1 fruit fly cellular context compared by ENCODE assay signal in genomic region chrX:13208075-13208474, dm6.
TF ChIP-seq lines count a peak whose summit lies in the region.

No protein-coding gene starts in this region.

TF ChIP-seq in whole organism, embryonic, 481 proteins besides CTCF, POLR2A, EP300 and RAD21 (continued from another document and continues in another):
- TF ChIP-seq vfl (GFP tag; optimal IDR thresholded peaks at IDR 0.05; lab: Kevin White, UChicago) (no peak), CG10366 (GFP tag; IDR thresholded peaks at IDR 0.05; lab: Robert Waterston, UW) (no peak), CG9727 (GFP tag; optimal IDR thresholded peaks at IDR 0.05; lab: Kevin White, UChicago) (peak; percentile 46), Meics (GFP tag; optimal IDR thresholded peaks at IDR 0.05; lab: Kevin White, UChicago) (peak; percentile 63), CG14965 (GFP tag; optimal IDR thresholded peaks at IDR 0.05; lab: Kevin White, UChicago; ENCODE audit: borderline replicate concordance) (no peak), CG32767 (GFP tag; IDR thresholded peaks at IDR 0.05; lab: Robert Waterston, UW) (no peak), CG31224 (GFP tag; IDR thresholded peaks at IDR 0.05; lab: Robert Waterston, UW) (no peak), CG33213 (GFP tag; optimal IDR thresholded peaks at IDR 0.05; lab: Kevin White, UChicago) (no peak), Hey (tag; optimal IDR thresholded peaks at IDR 0.05; lab: Kevin White, UChicago) (no peak), Dfd (GFP tag; optimal IDR thresholded peaks at IDR 0.05; lab: Kevin White, UChicago) (no peak), danr (GFP tag; IDR thresholded peaks at IDR 0.05; lab: Robert Waterston, UW) (no peak), BtbVII (GFP tag; optimal IDR thresholded peaks at IDR 0.05; lab: Kevin White, UChicago) (peak; percentile 36), vvl (GFP tag; IDR thresholded peaks at IDR 0.05; lab: Robert Waterston, UW) (0 out of 2 replicates have a peak, but pooled peaks have one; percentile 21), hbn (GFP tag; IDR thresholded peaks at IDR 0.05; lab: Robert Waterston, UW; ENCODE audit: partially characterized antibody) (no peak), Dref (GFP tag; IDR thresholded peaks at IDR 0.05; lab: Robert Waterston, UW) (no peak), CG12769 (tag; optimal IDR thresholded peaks at IDR 0.05; lab: Kevin White, UChicago) (no peak), Usf (GFP tag; optimal IDR thresholded peaks at IDR 0.05; lab: Kevin White, UChicago) (no peak), Gsc (GFP tag; IDR thresholded peaks at IDR 0.05; lab: Robert Waterston, UW) (no peak), Sox102F (GFP tag; optimal IDR thresholded peaks at IDR 0.05; lab: Kevin White, UChicago) (peak; percentile 28), Sox100B (GFP tag; optimal IDR thresholded peaks at IDR 0.05; lab: Kevin White, UChicago) (peak; percentile 60), CG34224 (GFP tag; IDR thresholded peaks at IDR 0.05; lab: Robert Waterston, UW; ENCODE audit: partially characterized antibody) (no peak), CG9932 (GFP tag; IDR thresholded peaks at IDR 0.05; lab: Robert Waterston, UW) (no peak), Hmr (GFP tag; optimal IDR thresholded peaks at IDR 0.05; lab: Kevin White, UChicago) (peak; percentile 59), Hand (GFP tag; optimal IDR thresholded peaks at IDR 0.05; lab: Kevin White, UChicago) (peak; percentile 39), nom (GFP tag; optimal IDR thresholded peaks at IDR 0.05; lab: Kevin White, UChicago) (no peak), sima (GFP tag; optimal IDR thresholded peaks at IDR 0.05; lab: Kevin White, UChicago) (no peak), zen (tag; optimal IDR thresholded peaks at IDR 0.05; lab: Kevin White, UChicago) (no peak), CG11093 (GFP tag; IDR thresholded peaks at IDR 0.05; lab: Robert Waterston, UW) (no peak), knrl (GFP tag; IDR thresholded peaks at IDR 0.05; lab: Robert Waterston, UW; ENCODE audit: partially characterized antibody) (no peak), CG6175 (GFP tag; IDR thresholded peaks at IDR 0.05; lab: Robert Waterston, UW) (no peak), psq (GFP tag; optimal IDR thresholded peaks at IDR 0.05; lab: Kevin White, UChicago) (no peak), schlank (tag; optimal IDR thresholded peaks at IDR 0.05; lab: Kevin White, UChicago) (no peak), nerfin-1 (tag; optimal IDR thresholded peaks at IDR 0.05; lab: Kevin White, UChicago) (no peak), CG9437 (GFP tag; optimal IDR thresholded peaks at IDR 0.05; lab: Kevin White, UChicago) (peak; percentile 23), Fer1 (GFP tag; optimal IDR thresholded peaks at IDR 0.05; lab: Kevin White, UChicago) (peak; percentile 58), cad (GFP tag; optimal IDR thresholded peaks at IDR 0.05; lab: Kevin White, UChicago) (no peak), CG17359 (tag; optimal IDR thresholded peaks at IDR 0.05; lab: Kevin White, UChicago) (peak; percentile 33), ci (GFP tag; IDR thresholded peaks at IDR 0.05; lab: Robert Waterston, UW) (no peak), CG43689 (GFP tag; IDR thresholded peaks at IDR 0.05; lab: Robert Waterston, UW) (no peak), D19A (tag; optimal IDR thresholded peaks at IDR 0.05; lab: Kevin White, UChicago) (peak; percentile 52), CG8944 (GFP tag; optimal IDR thresholded peaks at IDR 0.05; lab: Kevin White, UChicago) (no peak), CG15601 (tag; optimal IDR thresholded peaks at IDR 0.05; lab: Kevin White, UChicago) (peak; percentile 12), chif (GFP tag; optimal IDR thresholded peaks at IDR 0.05; lab: Kevin White, UChicago) (no peak), Rx (GFP tag; IDR thresholded peaks at IDR 0.05; lab: Robert Waterston, UW) (no peak), CG11723 (GFP tag; optimal IDR thresholded peaks at IDR 0.05; lab: Kevin White, UChicago) (no peak), CG8388 (GFP tag; optimal IDR thresholded peaks at IDR 0.05; lab: Kevin White, UChicago) (no peak), Doc2 (GFP tag; IDR thresholded peaks at IDR 0.05; lab: Robert Waterston, UW) (no peak), pan (optimal IDR thresholded peaks at IDR 0.05; lab: Kevin White, UChicago) (no peak), pan (GFP tag; optimal IDR thresholded peaks at IDR 0.05 in 1 of 2, IDR thresholded peaks at IDR 0.05 in 1 of 2) (peak in 1 of 2 experiments; percentile 45), CG16815 (GFP tag; optimal IDR thresholded peaks at IDR 0.05; lab: Kevin White, UChicago) (no peak), Oli (tag; optimal IDR thresholded peaks at IDR 0.05; lab: Kevin White, UChicago) (peak; percentile 26), CG3065 (GFP tag; optimal IDR thresholded peaks at IDR 0.05; lab: Kevin White, UChicago) (no peak), CG32772 (GFP tag; IDR thresholded peaks at IDR 0.05; lab: Robert Waterston, UW) (no peak), Mad (GFP tag; optimal IDR thresholded peaks at IDR 0.05; lab: Kevin White, UChicago) (no peak), CG10959 (GFP tag; IDR thresholded peaks at IDR 0.05; lab: Robert Waterston, UW) (no peak), CG11085 (GFP tag; IDR thresholded peaks at IDR 0.05; lab: Robert Waterston, UW) (no peak), Sry-β (GFP tag; optimal IDR thresholded peaks at IDR 0.05; lab: Kevin White, UChicago) (no peak), CG8290 (GFP tag; optimal IDR thresholded peaks at IDR 0.05; lab: Kevin White, UChicago) (no peak), CG8290 (tag; optimal IDR thresholded peaks at IDR 0.05; lab: Kevin White, UChicago) (no peak), btn (GFP tag; optimal IDR thresholded peaks at IDR 0.05; lab: Kevin White, UChicago) (no peak), sim (GFP tag; IDR thresholded peaks at IDR 0.05; lab: Robert Waterston, UW) (no peak), CG10462 (GFP tag; optimal IDR thresholded peaks at IDR 0.05; lab: Kevin White, UChicago) (no peak), CG1603 (tag; optimal IDR thresholded peaks at IDR 0.05; lab: Kevin White, UChicago) (no peak), abd-A (tag; optimal IDR thresholded peaks at IDR 0.05; lab: Kevin White, UChicago) (no peak), CG16863 (GFP tag; optimal IDR thresholded peaks at IDR 0.05; lab: Kevin White, UChicago) (no peak), CG12104 (GFP tag; optimal IDR thresholded peaks at IDR 0.05; lab: Kevin White, UChicago) (no peak), tin (GFP tag; optimal IDR thresholded peaks at IDR 0.05; lab: Kevin White, UChicago) (no peak), Opbp (GFP tag; IDR thresholded peaks at IDR 0.05; lab: Robert Waterston, UW; ENCODE audit: partially characterized antibody) (no peak), grau (tag; optimal IDR thresholded peaks at IDR 0.05; lab: Kevin White, UChicago) (peak; percentile 61), sr (GFP tag; IDR thresholded peaks at IDR 0.05; lab: Robert Waterston, UW) (no peak), pb (GFP tag; optimal IDR thresholded peaks at IDR 0.05; lab: Kevin White, UChicago) (no peak), CG13775 (GFP tag; optimal IDR thresholded peaks at IDR 0.05; lab: Kevin White, UChicago) (no peak), CG10321 (GFP tag; IDR thresholded peaks at IDR 0.05; lab: Robert Waterston, UW) (no peak), Myb (GFP tag; optimal IDR thresholded peaks at IDR 0.05; lab: Kevin White, UChicago) (no peak), wek (GFP tag; optimal IDR thresholded peaks at IDR 0.05; lab: Kevin White, UChicago) (no peak), CG17361 (GFP tag; IDR thresholded peaks at IDR 0.05; lab: Robert Waterston, UW) (peak; percentile 50; the same call in 1 of the 3 replicates), ERR (GFP tag; optimal IDR thresholded peaks at IDR 0.05; lab: Kevin White, UChicago) (no peak), Bteb2 (GFP tag; optimal IDR thresholded peaks at IDR 0.05; lab: Kevin White, UChicago) (no peak), CG4707 (GFP tag; optimal IDR thresholded peaks at IDR 0.05; lab: Kevin White, UChicago) (no peak), CG17829 (tag; optimal IDR thresholded peaks at IDR 0.05; lab: Kevin White, UChicago) (peak; percentile 32), klu (GFP tag; IDR thresholded peaks at IDR 0.05; lab: Robert Waterston, UW) (no peak), Ada2b (GFP tag; IDR thresholded peaks at IDR 0.05; lab: Robert Waterston, UW) (no peak), crp (GFP tag; optimal IDR thresholded peaks at IDR 0.05; lab: Kevin White, UChicago) (no peak), p53 (GFP tag; optimal IDR thresholded peaks at IDR 0.05; lab: Kevin White, UChicago) (no peak), CkIIα-i1 (GFP tag; IDR thresholded peaks at IDR 0.05; lab: Robert Waterston, UW) (no peak), CG13624 (GFP tag; optimal IDR thresholded peaks at IDR 0.05; lab: Kevin White, UChicago) (no peak), H15 (GFP tag; IDR thresholded peaks at IDR 0.05; lab: Robert Waterston, UW) (no peak), CG34376 (GFP tag; optimal IDR thresholded peaks at IDR 0.05; lab: Kevin White, UChicago) (no peak), CG2678 (tag; optimal IDR thresholded peaks at IDR 0.05; lab: Kevin White, UChicago) (peak; percentile 73), ap (GFP tag; IDR thresholded peaks at IDR 0.05; lab: Robert Waterston, UW) (no peak), CG12071 (GFP tag; optimal IDR thresholded peaks at IDR 0.05; lab: Kevin White, UChicago) (no peak), CG14441 (GFP tag; IDR thresholded peaks at IDR 0.05; lab: Robert Waterston, UW) (no peak), NfI (GFP tag; optimal IDR thresholded peaks at IDR 0.05; lab: Kevin White, UChicago) (peak; percentile 9), CG18011 (GFP tag; optimal IDR thresholded peaks at IDR 0.05; lab: Kevin White, UChicago) (no peak), Gug (GFP tag; IDR thresholded peaks at IDR 0.05; lab: Robert Waterston, UW) (no peak), D (optimal IDR thresholded peaks at IDR 0.05; lab: Kevin White, UChicago) (no peak), D (GFP tag; optimal IDR thresholded peaks at IDR 0.05; lab: Kevin White, UChicago) (peak; percentile 13), gfzf (GFP tag; optimal IDR thresholded peaks at IDR 0.05; lab: Kevin White, UChicago) (no peak), Med (GFP tag; lab: Kevin White, UChicago) (no peak), Xrp1 (GFP tag; IDR thresholded peaks at IDR 0.05; lab: Robert Waterston, UW) (peak; percentile 26; the same call in 1 of the 2 replicates), CG7556 (GFP tag; optimal IDR thresholded peaks at IDR 0.05; lab: Kevin White, UChicago) (peak; percentile 71), Stat92E (GFP tag; optimal IDR thresholded peaks at IDR 0.05; lab: Kevin White, UChicago) (no peak), Antp (GFP tag; optimal IDR thresholded peaks at IDR 0.05; lab: Kevin White, UChicago) (no peak), Hsf (GFP tag; optimal IDR thresholded peaks at IDR 0.05; lab: Kevin White, UChicago) (no peak), CG18764 (GFP tag; optimal IDR thresholded peaks at IDR 0.05; lab: Kevin White, UChicago) (no peak), hkb (optimal IDR thresholded peaks at IDR 0.05; lab: Kevin White, UChicago) (no peak), hkb (GFP tag; IDR thresholded peaks at IDR 0.05; lab: Robert Waterston, UW) (no peak), CG7372 (GFP tag; IDR thresholded peaks at IDR 0.05; lab: Robert Waterston, UW) (no peak), az2 (GFP tag; optimal IDR thresholded peaks at IDR 0.05; lab: Kevin White, UChicago) (no peak), onecut (GFP tag; IDR thresholded peaks at IDR 0.05; lab: Robert Waterston, UW) (no peak), CG15011 (GFP tag; optimal IDR thresholded peaks at IDR 0.05; lab: Kevin White, UChicago) (no peak), Trl (optimal IDR thresholded peaks at IDR 0.05; lab: Kevin White, UChicago) (no peak), Trl (GFP tag; optimal IDR thresholded peaks at IDR 0.05; lab: Kevin White, UChicago) (no peak), Scr (GFP tag; IDR thresholded peaks at IDR 0.05; lab: Robert Waterston, UW; ENCODE audit: partially characterized antibody) (no peak), dati (GFP tag; IDR thresholded peaks at IDR 0.05; lab: Robert Waterston, UW) (no peak), gcm (GFP tag; optimal IDR thresholded peaks at IDR 0.05; lab: Kevin White, UChicago) (peak; percentile 3), CG30431 (GFP tag; optimal IDR thresholded peaks at IDR 0.05; lab: Kevin White, UChicago) (no peak), CG6654 (GFP tag; optimal IDR thresholded peaks at IDR 0.05; lab: Kevin White, UChicago) (no peak), lola (GFP tag; optimal IDR thresholded peaks at IDR 0.05; lab: Kevin White, UChicago) (peak in 1 of 3 experiments; percentile 25), CG7928 (GFP tag; optimal IDR thresholded peaks at IDR 0.05; lab: Kevin White, UChicago) (no peak), CG12219 (GFP tag; optimal IDR thresholded peaks at IDR 0.05; lab: Kevin White, UChicago) (no peak), CG14050 (GFP tag; IDR thresholded peaks at IDR 0.05; lab: Robert Waterston, UW) (no peak), ftz-f1 (GFP tag; optimal IDR thresholded peaks at IDR 0.05; lab: Kevin White, UChicago) (no peak), CG1602 (GFP tag; optimal IDR thresholded peaks at IDR 0.05; lab: Kevin White, UChicago) (no peak), CG18262 (tag; optimal IDR thresholded peaks at IDR 0.05; lab: Kevin White, UChicago) (peak; percentile 59), CG6765 (GFP tag; optimal IDR thresholded peaks at IDR 0.05; lab: Kevin White, UChicago) (no peak), lbe (GFP tag; optimal IDR thresholded peaks at IDR 0.05; lab: Kevin White, UChicago) (no peak), CG14014 (GFP tag; IDR thresholded peaks at IDR 0.05; lab: Robert Waterston, UW) (no peak), zfh1 (GFP tag; IDR thresholded peaks at IDR 0.05; lab: Robert Waterston, UW) (no peak), CG9817 (tag; optimal IDR thresholded peaks at IDR 0.05; lab: Kevin White, UChicago) (no peak), unc-4 (GFP tag; IDR thresholded peaks at IDR 0.05; lab: Robert Waterston, UW; ENCODE audit: partially characterized antibody) (no peak), run (tag; optimal IDR thresholded peaks at IDR 0.05; lab: Kevin White, UChicago) (no peak), CG11695 (GFP tag; IDR thresholded peaks at IDR 0.05; lab: Robert Waterston, UW) (0 out of 3 replicates have a peak, but pooled peaks have one; percentile 27), Abd-B (GFP tag; optimal IDR thresholded peaks at IDR 0.05; lab: Kevin White, UChicago) (no peak), crol (GFP tag; IDR thresholded peaks at IDR 0.05; lab: Robert Waterston, UW) (no peak), CG2889 (GFP tag; IDR thresholded peaks at IDR 0.05; lab: Robert Waterston, UW) (no peak), tna (GFP tag; IDR thresholded peaks at IDR 0.05; lab: Robert Waterston, UW; ENCODE audit: partially characterized antibody) (no peak), eyg (GFP tag; optimal IDR thresholded peaks at IDR 0.05; lab: Kevin White, UChicago) (no peak), CG15073 (GFP tag; optimal IDR thresholded peaks at IDR 0.05; lab: Kevin White, UChicago) (no peak)
